Worm (Caenorhabditis elegans) whole organism, mixed stage, embryonic: Measurements from ENCODE around the gene phf-33.

ENCODE experiments used
- M03D4.4 ChIP-seq: sonication (generic microtip); optimal IDR thresholded peaks from 2 replicates; lab custom pipeline; 2017; ENCODE audit warnings: mild to moderate bottlenecking, missing genetic modification characterization, missing compliant biosample characterization
- bed-3 ChIP-seq: fragments of 200-800 bp; sonication (Bioruptor generic); optimal IDR thresholded peaks from 3 replicates; lab custom pipeline; 2018; ENCODE audit warnings: mild to moderate bottlenecking, missing genetic modification characterization, moderate library complexity, missing compliant biosample characterization
- blmp-1 ChIP-seq: fragments of 150-350 bp; optimal IDR thresholded peaks from 2 replicates; lab custom pipeline; 2014; ENCODE audit warnings: missing biosample characterization, missing genetic modification characterization
- ceh-39 ChIP-seq: fragments of 150-350 bp; optimal IDR thresholded peaks from 2 replicates; lab custom pipeline; 2014; ENCODE audit warnings: missing biosample characterization, missing genetic modification characterization
- ceh-43 ChIP-seq: fragments of 200-800 bp; sonication (Bioruptor generic); optimal IDR thresholded peaks from 2 replicates; lab custom pipeline; 2018; ENCODE audit warnings: mild to moderate bottlenecking, missing genetic modification characterization, moderate library complexity, missing compliant biosample characterization
- ceh-83 ChIP-seq: fragments of 200-800 bp; sonication (Bioruptor generic); optimal IDR thresholded peaks from 2 replicates; lab custom pipeline; 2018; ENCODE audit warnings: mild to moderate bottlenecking, missing genetic modification characterization, missing compliant biosample characterization
- ces-1 ChIP-seq: fragments of 150-350 bp; optimal IDR thresholded peaks from 2 replicates; lab custom pipeline; 2014; ENCODE audit warnings: missing biosample characterization, missing genetic modification reagents, missing genetic modification characterization
- cnd-1 ChIP-seq: fragments of 200-800 bp; sonication (Bioruptor generic); optimal IDR thresholded peaks from 2 replicates; lab custom pipeline; 2018; ENCODE audit warnings: mild to moderate bottlenecking, missing genetic modification characterization, missing compliant biosample characterization
- drap-1 ChIP-seq: fragments of 200-800 bp; sonication (Bioruptor generic); optimal IDR thresholded peaks from 3 replicates; lab custom pipeline; 2018; ENCODE audit warnings: mild to moderate bottlenecking, missing genetic modification characterization, missing compliant biosample characterization
- elt-1 ChIP-seq: sonication (generic microtip); optimal IDR thresholded peaks from 2 replicates; lab custom pipeline; 2017; ENCODE audit warnings: missing genetic modification characterization, mild to moderate bottlenecking, missing compliant biosample characterization, antibody characterized with exemption, moderate library complexity, borderline replicate concordance; ENCODE audit not compliant: insufficient read depth
- elt-3 ChIP-seq: fragments of 150-350 bp; optimal IDR thresholded peaks from 2 replicates; lab custom pipeline; 2014; ENCODE audit warnings: missing biosample characterization, missing genetic modification characterization
- flh-1 ChIP-seq: fragments of 200-800 bp; sonication (Bioruptor generic); optimal IDR thresholded peaks from 2 replicates; lab custom pipeline; 2018; ENCODE audit warnings: mild to moderate bottlenecking, missing genetic modification characterization, moderate library complexity, missing compliant biosample characterization
- ham-2 ChIP-seq: fragments of 200-800 bp; sonication (Bioruptor generic); optimal IDR thresholded peaks from 2 replicates; lab custom pipeline; 2018; ENCODE audit warnings: mild to moderate bottlenecking, missing genetic modification characterization, missing compliant biosample characterization
- hlh-1 ChIP-seq: fragments of 150-350 bp; optimal IDR thresholded peaks from 2 replicates; lab custom pipeline; 2014; ENCODE audit warnings: missing biosample characterization, missing genetic modification reagents, missing genetic modification characterization
- lin-13 ChIP-seq: fragments of 150-350 bp; optimal IDR thresholded peaks from 2 replicates; lab custom pipeline; 2014; ENCODE audit warnings: missing biosample characterization, missing genetic modification characterization
- lin-32 ChIP-seq: fragments of 200-800 bp; sonication (Bioruptor generic); optimal IDR thresholded peaks from 2 replicates; lab custom pipeline; 2018; ENCODE audit warnings: mild to moderate bottlenecking, missing genetic modification characterization, missing compliant biosample characterization
- lsy-2 ChIP-seq: fragments of 150-350 bp; optimal IDR thresholded peaks from 2 replicates; lab custom pipeline; 2014; ENCODE audit warnings: missing biosample characterization, missing genetic modification characterization
- mep-1 ChIP-seq: fragments of 150-350 bp; optimal IDR thresholded peaks from 2 replicates; lab custom pipeline; 2017; ENCODE audit warnings: missing biosample characterization, missing genetic modification reagents, missing genetic modification characterization, inconsistent platforms
- mls-2 ChIP-seq: sonication (generic microtip); optimal IDR thresholded peaks from 2 replicates; lab custom pipeline; 2016; ENCODE audit warnings: mild to moderate bottlenecking, missing genetic modification characterization, moderate library complexity, missing compliant biosample characterization
- nhr-12 ChIP-seq: fragments of 150-350 bp; optimal IDR thresholded peaks from 2 replicates; lab custom pipeline; 2014; ENCODE audit warnings: missing biosample characterization, missing genetic modification characterization
- nhr-2 ChIP-seq: fragments of 150-350 bp; optimal IDR thresholded peaks from 2 replicates; lab custom pipeline; 2014; ENCODE audit warnings: missing biosample characterization, missing genetic modification characterization
- nhr-237 ChIP-seq: fragments of 150-350 bp; optimal IDR thresholded peaks from 2 replicates; lab custom pipeline; 2014; ENCODE audit warnings: missing biosample characterization, missing genetic modification characterization
- nhr-28 ChIP-seq: fragments of 150-350 bp; optimal IDR thresholded peaks from 2 replicates; lab custom pipeline; 2014; ENCODE audit warnings: missing biosample characterization, missing genetic modification characterization
- nhr-76 ChIP-seq: sonication (generic microtip); optimal IDR thresholded peaks from 2 replicates; lab custom pipeline; 2017; ENCODE audit warnings: missing biosample characterization, missing genetic modification characterization
- sem-2 ChIP-seq: fragments of 200-800 bp; sonication (Bioruptor generic); optimal IDR thresholded peaks from 2 replicates; lab custom pipeline; 2018; ENCODE audit warnings: mild to moderate bottlenecking, missing genetic modification characterization, missing compliant biosample characterization
- snpc-4 ChIP-seq: fragments of 150-350 bp; optimal IDR thresholded peaks from 2 replicates; lab custom pipeline; 2014; ENCODE audit warnings: missing biosample characterization, missing genetic modification characterization
- sptf-1 ChIP-seq: sonication (generic microtip); optimal IDR thresholded peaks from 2 replicates; lab custom pipeline; 2017; ENCODE audit warnings: mild to moderate bottlenecking, missing genetic modification characterization, moderate library complexity, missing compliant biosample characterization
- unc-120 ChIP-seq: sonication (generic microtip); optimal IDR thresholded peaks from 2 replicates; lab custom pipeline; 2017; ENCODE audit warnings: missing genetic modification characterization, missing compliant biosample characterization; ENCODE audit not compliant: poor library complexity, severe bottlenecking
- zip-8 ChIP-seq: fragments of 150-350 bp; optimal IDR thresholded peaks from 2 replicates; lab custom pipeline; 2014; ENCODE audit warnings: missing biosample characterization, missing genetic modification characterization

The phf-33 gene

DNA sequence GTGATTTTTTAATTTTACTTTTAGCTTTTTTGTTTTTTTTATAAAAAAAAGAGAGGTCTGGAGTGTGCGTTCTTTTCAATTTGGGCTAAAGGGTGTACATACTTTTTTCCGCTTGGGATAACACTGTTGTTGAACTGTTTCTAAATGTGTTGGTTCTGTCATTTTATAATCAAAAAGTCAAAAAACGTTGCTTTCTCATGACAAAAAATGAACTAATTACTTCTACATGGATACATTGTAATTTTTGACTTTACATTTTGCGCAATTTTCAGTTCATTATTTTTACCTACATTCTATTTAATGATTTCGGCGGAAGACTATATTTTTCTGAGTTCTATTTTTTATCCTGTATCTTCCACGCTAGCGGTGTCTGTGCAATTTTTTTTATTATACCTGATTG, 12.7 kb upstream of the phf-33 start, which contains the start of gene srd-38:
Gene srd-38 (plus strand): TSS at position 301 of the 400 bp plus-strand sequence.
- TF ChIP-seq elt-3 (tag; lab: Kevin White, UChicago) (no peak), flh-1 (GFP tag; lab: Kevin White, UChicago) (no peak), nhr-237 (tag; lab: Kevin White, UChicago) (no peak), nhr-28 (tag; lab: Kevin White, UChicago) (no peak), ces-1 (no peak), mls-2 (no peak), snpc-4 (tag; lab: Kevin White, UChicago) (no peak), sptf-1 (no peak), ceh-43 (GFP tag; lab: Kevin White, UChicago) (no peak), mep-1 (no peak), blmp-1 (tag; lab: Kevin White, UChicago) (no peak), bed-3 (GFP tag; lab: Kevin White, UChicago) (no peak), elt-1 (tag; lab: Kevin White, UChicago) (no peak)

DNA sequence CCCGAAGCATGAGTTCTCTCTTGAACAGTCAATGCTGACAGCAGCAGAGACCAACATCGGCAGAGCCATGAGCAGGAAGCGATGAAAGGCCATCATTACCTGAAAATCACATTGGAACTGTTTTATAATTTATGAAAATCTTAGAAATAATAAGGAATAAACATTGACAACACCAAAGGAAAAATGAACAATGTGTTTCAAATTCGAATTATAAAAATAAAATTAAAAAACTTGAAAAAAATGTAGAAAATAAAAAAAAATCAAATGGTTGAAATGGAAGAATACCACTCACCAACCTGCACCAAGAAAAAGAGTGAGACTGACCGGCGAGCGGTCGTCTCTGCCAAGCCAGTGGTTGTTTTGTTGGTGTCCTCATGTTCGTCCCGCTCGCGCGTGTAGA, 11.8 kb upstream of the phf-33 start, which contains the start of gene R04D3.3:
Gene R04D3.3 (minus strand): TSS at position 101 of the 400 bp plus-strand sequence.
- TF ChIP-seq snpc-4 (tag; lab: Kevin White, UChicago), result no peak
- no peak for TF ChIP-seq nhr-12 (tag; lab: Kevin White, UChicago)
- TF ChIP-seq ces-1, result no peak
- TF ChIP-seq ham-2 (GFP tag; lab: Kevin White, UChicago), result no peak
- TF ChIP-seq nhr-237 (tag; lab: Kevin White, UChicago), result no peak
- no peak for TF ChIP-seq elt-3 (tag; lab: Kevin White, UChicago)
- no peak for TF ChIP-seq sptf-1
- TF ChIP-seq ceh-39 (tag; lab: Kevin White, UChicago), result no peak
- TF ChIP-seq nhr-2 (tag; lab: Kevin White, UChicago), result no peak
- TF ChIP-seq ceh-43 (GFP tag; lab: Kevin White, UChicago), result no peak
- TF ChIP-seq nhr-76 (tag; lab: Kevin White, UChicago), result no peak
- TF ChIP-seq sem-2 (GFP tag; lab: Kevin White, UChicago), result no peak
- no peak for TF ChIP-seq lin-32 (GFP tag; lab: Kevin White, UChicago)

DNA sequence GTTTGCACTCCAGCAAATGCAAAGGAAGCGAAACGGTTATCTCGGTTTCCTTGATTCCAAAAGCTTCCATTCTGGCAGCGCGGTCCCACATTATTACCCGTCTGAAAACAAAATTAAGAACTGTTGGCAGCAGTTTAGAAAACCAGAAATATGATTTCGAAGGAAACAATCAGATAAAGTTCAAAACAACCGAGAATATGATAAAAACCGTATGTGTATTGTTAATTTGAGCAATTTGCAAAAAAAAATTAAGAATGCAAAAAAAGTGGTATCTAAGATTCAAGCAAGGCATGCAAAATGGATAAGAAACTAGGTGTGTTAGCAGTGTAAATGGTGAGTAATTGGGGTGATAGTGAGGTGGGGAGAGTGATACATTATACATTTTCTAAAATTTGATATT, 9.9 kb upstream of the phf-33 start, which contains the start of gene R04D3.4:
Gene R04D3.4 (minus strand): TSS at position 101 of the 400 bp plus-strand sequence.
- TF ChIP-seq lin-13 (tag; lab: Kevin White, UChicago), result no peak
- TF ChIP-seq elt-1 (tag; lab: Kevin White, UChicago), result no peak

DNA sequence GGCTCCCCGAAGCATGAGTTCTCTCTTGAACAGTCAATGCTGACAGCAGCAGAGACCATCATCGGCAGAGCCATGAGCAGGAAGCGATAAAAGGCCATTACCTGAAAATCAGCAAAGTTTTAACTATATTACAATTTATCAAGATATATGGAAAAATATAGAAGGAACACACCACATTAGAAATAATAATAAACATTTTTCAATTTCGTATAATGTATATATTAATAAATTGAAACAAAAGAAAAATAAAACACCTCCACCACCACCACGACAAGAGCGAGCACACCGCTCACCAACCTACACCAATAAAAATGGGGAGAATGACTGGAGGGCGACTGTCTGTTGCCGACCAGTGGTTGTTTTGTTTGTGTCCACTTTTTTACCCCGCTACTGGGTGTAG, 7.8 kb upstream of the phf-33 start, which contains the start of gene R04D3.2:
Gene R04D3.2 (minus strand): TSS at position 101 of the 400 bp plus-strand sequence.
- no peak for TF ChIP-seq lin-32 (GFP tag; lab: Kevin White, UChicago)
- no peak for TF ChIP-seq ham-2 (GFP tag; lab: Kevin White, UChicago)
- no peak for TF ChIP-seq cnd-1 (tag; lab: Kevin White, UChicago)
- no peak for TF ChIP-seq hlh-1 (tag; lab: Kevin White, UChicago)

DNA sequence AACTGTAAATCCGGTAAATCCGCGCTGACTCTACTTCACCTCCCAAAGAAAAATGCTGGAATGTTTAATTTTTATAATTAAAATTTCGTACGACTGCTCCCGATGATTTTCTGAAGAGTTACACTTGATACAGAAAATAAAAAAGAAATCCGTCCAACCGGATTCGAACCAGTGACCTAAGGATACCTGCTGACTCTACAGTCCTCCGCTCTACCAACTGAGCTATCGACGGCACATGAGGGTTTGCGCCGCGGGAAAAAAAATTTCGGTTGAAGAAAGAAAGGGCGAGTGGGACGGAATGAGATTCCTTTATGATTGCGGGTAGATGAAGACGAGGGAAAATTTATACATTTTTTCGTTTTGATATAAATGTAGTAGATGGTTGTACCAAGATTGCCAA, 5.8 kb upstream of the phf-33 start:
- no peak for TF ChIP-seq bed-3 (GFP tag; lab: Kevin White, UChicago)

DNA sequence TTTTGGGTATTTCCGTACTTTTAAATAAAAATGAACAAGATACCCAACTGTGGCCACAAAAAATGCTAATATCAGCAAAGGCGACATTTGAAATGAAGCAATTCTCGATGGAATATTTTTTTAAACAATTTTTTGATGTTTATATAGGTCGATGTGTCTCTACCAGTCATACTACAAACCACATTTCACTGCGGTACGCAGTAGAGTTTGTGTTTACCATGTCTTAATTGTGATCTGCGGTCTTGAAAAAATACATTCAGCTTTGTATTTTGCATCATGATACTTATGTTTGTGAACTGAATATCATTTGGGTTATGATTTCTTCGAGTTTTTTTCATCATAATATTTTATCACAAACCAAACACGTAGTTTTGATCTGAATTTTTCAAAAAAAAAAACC, 5.3 kb upstream of the phf-33 start, which contains the start of gene cyp-14A4:
Gene cyp-14A4 (minus strand): TSS at position 107 of the 400 bp plus-strand sequence.
- TF ChIP-seq nhr-28 (tag; lab: Kevin White, UChicago) (no peak), lsy-2 (tag; lab: Kevin White, UChicago) (no peak), elt-1 (tag; lab: Kevin White, UChicago) (no peak), blmp-1 (tag; lab: Kevin White, UChicago) (no peak), ceh-43 (GFP tag; lab: Kevin White, UChicago) (no peak), hlh-1 (tag; lab: Kevin White, UChicago) (no peak), unc-120 (tag; lab: Kevin White, UChicago) (no peak), drap-1 (GFP tag; lab: Kevin White, UChicago) (no peak), ceh-83 (GFP tag; lab: Kevin White, UChicago) (no peak), M03D4.4 (no peak), zip-8 (tag; lab: Kevin White, UChicago) (no peak), cnd-1 (tag; lab: Kevin White, UChicago) (no peak), bed-3 (GFP tag; lab: Kevin White, UChicago) (no peak), lin-13 (tag; lab: Kevin White, UChicago) (no peak), snpc-4 (tag; lab: Kevin White, UChicago) (no peak), nhr-2 (tag; lab: Kevin White, UChicago) (no peak), flh-1 (GFP tag; lab: Kevin White, UChicago) (no peak), elt-3 (tag; lab: Kevin White, UChicago) (no peak), nhr-237 (tag; lab: Kevin White, UChicago) (no peak), ces-1 (no peak)
